Fruit fly (Drosophila melanogaster): ENCODE data around the gene dbe.

Gene dbe

dm6 chr2L:846167-846868, 23.3 kb downstream of the dbe start:
- no peak for TF ChIP-seq D1 (tag; optimal IDR thresholded peaks at IDR 0.05)
- no peak for TF ChIP-seq CG10348 (GFP tag; IDR thresholded peaks at IDR 0.05)
- TF ChIP-seq Snoo (tag; optimal IDR thresholded peaks at IDR 0.05), result peak; percentile 10
- TF ChIP-seq gl (tag; optimal IDR thresholded peaks at IDR 0.05), result no peak
- peak; percentile 59; the same call in 1 of the 2 replicates for TF ChIP-seq CG32121 (GFP tag; IDR thresholded peaks at IDR 0.05)
- TF ChIP-seq CG14655 (GFP tag; optimal IDR thresholded peaks at IDR 0.05), result peak; percentile 76
- peak; percentile 66 for TF ChIP-seq Pif1A (GFP tag; optimal IDR thresholded peaks at IDR 0.05)
- TF ChIP-seq CG17806 (tag; optimal IDR thresholded peaks at IDR 0.05), result peak; percentile 36
- peak; percentile 1 for TF ChIP-seq CG9948 (tag; optimal IDR thresholded peaks at IDR 0.05)
- peak; percentile 82; the same call in 2 of the 3 replicates for TF ChIP-seq CG4496 (GFP tag; IDR thresholded peaks at IDR 0.05)
- TF ChIP-seq fd96Ca (GFP tag; IDR thresholded peaks at IDR 0.05), result peak; percentile 78; the same call in 2 of the 3 replicates
- TF ChIP-seq CG13204 (GFP tag; optimal IDR thresholded peaks at IDR 0.05), result no peak
- no peak for TF ChIP-seq EcR (GFP tag; optimal IDR thresholded peaks at IDR 0.05)
- TF ChIP-seq CG34367 (tag; optimal IDR thresholded peaks at IDR 0.05), result no peak
- no peak for TF ChIP-seq CG15710 (tag; optimal IDR thresholded peaks at IDR 0.05)
- TF ChIP-seq CG12605 (GFP tag; IDR thresholded peaks at IDR 0.05), result no peak; the same call in 1 of the 2 replicates
- TF ChIP-seq rn (GFP tag; IDR thresholded peaks at IDR 0.05), result no peak
- peak; percentile 83 for TF ChIP-seq CG8301 (tag; optimal IDR thresholded peaks at IDR 0.05)
- TF ChIP-seq Ets98B (GFP tag; IDR thresholded peaks at IDR 0.05), result peak; percentile 61
- peak; percentile 33 for TF ChIP-seq Pif1B (GFP tag; optimal IDR thresholded peaks at IDR 0.05)
- peak; percentile 5 for TF ChIP-seq CG8159 (tag; optimal IDR thresholded peaks at IDR 0.05)

DNA sequence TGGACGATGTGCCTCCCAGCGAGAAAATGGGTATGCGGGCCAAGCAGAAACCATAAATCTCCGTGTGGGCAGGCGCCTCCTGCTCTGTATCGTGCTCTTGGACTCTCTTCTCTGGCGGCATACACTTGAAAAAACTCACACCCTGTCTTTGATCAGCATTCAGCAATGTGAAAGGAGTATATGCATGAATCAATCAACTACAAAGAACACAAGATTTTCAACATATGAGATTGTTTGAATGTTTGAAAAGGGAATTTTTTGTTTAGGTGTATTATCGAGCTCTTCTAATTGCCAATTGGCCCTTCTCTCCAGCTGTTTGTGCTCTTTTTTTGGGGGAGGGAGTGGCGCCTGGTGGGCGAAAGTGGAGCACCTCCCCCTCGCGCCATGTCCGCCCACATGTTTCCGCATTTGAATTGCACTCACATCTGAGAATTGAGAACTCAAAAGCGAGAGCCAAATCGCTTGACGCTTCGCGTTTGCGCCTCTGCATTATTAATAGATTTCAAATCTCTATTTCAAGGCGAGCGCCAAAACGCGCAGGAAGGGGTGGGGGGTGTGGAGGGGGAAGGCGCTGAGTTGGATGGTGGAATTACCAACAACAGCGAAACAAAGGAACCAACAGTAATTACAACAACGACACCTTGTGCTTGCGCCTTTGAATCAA, 24.2 kb downstream of the dbe start:
- no peak for TF ChIP-seq EcR (GFP tag; optimal IDR thresholded peaks at IDR 0.05)
- TF ChIP-seq CG9948 (tag; optimal IDR thresholded peaks at IDR 0.05), result peak; percentile 67
- peak; percentile 92 for TF ChIP-seq Ets98B (GFP tag; IDR thresholded peaks at IDR 0.05)
- no peak for TF ChIP-seq CG10348 (GFP tag; IDR thresholded peaks at IDR 0.05)
- peak; percentile 84 for TF ChIP-seq CG12605 (GFP tag; IDR thresholded peaks at IDR 0.05)
- peak; percentile 55 for TF ChIP-seq CG34367 (tag; optimal IDR thresholded peaks at IDR 0.05)
- TF ChIP-seq Snoo (tag; optimal IDR thresholded peaks at IDR 0.05), result peak; percentile 62
- no peak for TF ChIP-seq gl (tag; optimal IDR thresholded peaks at IDR 0.05)
- TF ChIP-seq CG15710 (tag; optimal IDR thresholded peaks at IDR 0.05), result peak; percentile 60
- peak; percentile 80 for TF ChIP-seq Pif1B (GFP tag; optimal IDR thresholded peaks at IDR 0.05)
- TF ChIP-seq CG8301 (tag; optimal IDR thresholded peaks at IDR 0.05), result peak; percentile 88
- peak; percentile 92 for TF ChIP-seq fd96Ca (GFP tag; IDR thresholded peaks at IDR 0.05)
- TF ChIP-seq CG17806 (tag; optimal IDR thresholded peaks at IDR 0.05), result peak; percentile 72
- peak; percentile 86 for TF ChIP-seq CG32121 (GFP tag; IDR thresholded peaks at IDR 0.05)
- peak; percentile 88 for TF ChIP-seq CG14655 (GFP tag; optimal IDR thresholded peaks at IDR 0.05)
- TF ChIP-seq D1 (tag; optimal IDR thresholded peaks at IDR 0.05), result no peak
- TF ChIP-seq CG8159 (tag; optimal IDR thresholded peaks at IDR 0.05), result peak; percentile 58
- peak; percentile 75 for TF ChIP-seq rn (GFP tag; IDR thresholded peaks at IDR 0.05)
- no peak for TF ChIP-seq CG13204 (GFP tag; optimal IDR thresholded peaks at IDR 0.05)
- peak; percentile 94 for TF ChIP-seq CG4496 (GFP tag; IDR thresholded peaks at IDR 0.05)
- peak; percentile 82 for TF ChIP-seq Pif1A (GFP tag; optimal IDR thresholded peaks at IDR 0.05)

- TF ChIP-seq CG9948 (tag; optimal IDR thresholded peaks at IDR 0.05) (peak; percentile 32), CG10348 (GFP tag; IDR thresholded peaks at IDR 0.05) (no peak), CG13204 (GFP tag; optimal IDR thresholded peaks at IDR 0.05) (peak; percentile 23), CG8301 (tag; optimal IDR thresholded peaks at IDR 0.05) (peak; percentile 70), rn (GFP tag; IDR thresholded peaks at IDR 0.05) (peak; percentile 33; the same call in 1 of the 2 replicates), CG34367 (tag; optimal IDR thresholded peaks at IDR 0.05) (peak; percentile 48), CG4496 (GFP tag; IDR thresholded peaks at IDR 0.05) (peak; percentile 75), CG32121 (GFP tag; IDR thresholded peaks at IDR 0.05) (peak; percentile 12; the same call in 1 of the 2 replicates), CG17806 (tag; optimal IDR thresholded peaks at IDR 0.05) (peak; percentile 52), Pif1B (GFP tag; optimal IDR thresholded peaks at IDR 0.05) (no peak), D1 (tag; optimal IDR thresholded peaks at IDR 0.05) (no peak), CG12605 (GFP tag; IDR thresholded peaks at IDR 0.05) (peak; percentile 65), Ets98B (GFP tag; IDR thresholded peaks at IDR 0.05) (peak; percentile 59), Pif1A (GFP tag; optimal IDR thresholded peaks at IDR 0.05) (peak; percentile 32), CG8159 (tag; optimal IDR thresholded peaks at IDR 0.05) (peak; percentile 52), EcR (GFP tag; optimal IDR thresholded peaks at IDR 0.05) (no peak), CG15710 (tag; optimal IDR thresholded peaks at IDR 0.05) (peak; percentile 15), CG14655 (GFP tag; optimal IDR thresholded peaks at IDR 0.05) (peak; percentile 75), fd96Ca (GFP tag; IDR thresholded peaks at IDR 0.05) (peak; percentile 53; the same call in 2 of the 3 replicates), Snoo (tag; optimal IDR thresholded peaks at IDR 0.05) (no peak), gl (tag; optimal IDR thresholded peaks at IDR 0.05) (peak; percentile 37)
These were observed 25.5 kb downstream of the dbe start for dm6 chr2L:843850-844791.

DNA sequence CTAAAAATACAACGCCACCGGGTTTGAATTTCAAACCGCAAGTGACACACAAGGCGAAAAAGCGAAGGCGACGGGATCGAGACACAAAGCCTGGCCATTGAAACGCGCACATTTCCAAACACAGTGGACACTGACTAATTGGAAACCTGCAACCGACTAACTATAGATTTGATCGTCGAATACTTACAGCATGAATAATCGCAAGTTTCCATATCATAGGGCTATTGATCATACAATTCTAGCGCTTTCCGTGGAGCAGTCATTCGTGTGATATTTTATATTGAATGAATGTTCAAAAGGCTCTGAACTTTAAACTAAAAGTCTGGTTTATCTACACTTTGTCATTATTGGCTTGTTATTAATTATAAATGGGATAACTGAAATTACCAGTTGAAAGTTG, 26.4 kb downstream of the dbe start:
- TF ChIP-seq fd96Ca (GFP tag; IDR thresholded peaks at IDR 0.05), result no peak
- TF ChIP-seq CG9948 (tag; optimal IDR thresholded peaks at IDR 0.05), result no peak
- no peak for TF ChIP-seq CG14655 (GFP tag; optimal IDR thresholded peaks at IDR 0.05)
- no peak for TF ChIP-seq CG10348 (GFP tag; IDR thresholded peaks at IDR 0.05)
- no peak for TF ChIP-seq EcR (GFP tag; optimal IDR thresholded peaks at IDR 0.05)
- TF ChIP-seq CG32121 (GFP tag; IDR thresholded peaks at IDR 0.05), result no peak
- TF ChIP-seq CG8159 (tag; optimal IDR thresholded peaks at IDR 0.05), result no peak
- TF ChIP-seq Pif1B (GFP tag; optimal IDR thresholded peaks at IDR 0.05), result no peak
- TF ChIP-seq CG4496 (GFP tag; IDR thresholded peaks at IDR 0.05), result no peak
- no peak for TF ChIP-seq CG8301 (tag; optimal IDR thresholded peaks at IDR 0.05)
- no peak for TF ChIP-seq D1 (tag; optimal IDR thresholded peaks at IDR 0.05)
- no peak for TF ChIP-seq Snoo (tag; optimal IDR thresholded peaks at IDR 0.05)
- TF ChIP-seq gl (tag; optimal IDR thresholded peaks at IDR 0.05), result no peak

Measured in whole organism, pupa.